Worm (Caenorhabditis elegans): ENCODE measurements around the gene pho-4.
A peak's percentile ranks its signal among the peaks of the same experiment; 100 is the strongest.

The pho-4 gene

DNA sequence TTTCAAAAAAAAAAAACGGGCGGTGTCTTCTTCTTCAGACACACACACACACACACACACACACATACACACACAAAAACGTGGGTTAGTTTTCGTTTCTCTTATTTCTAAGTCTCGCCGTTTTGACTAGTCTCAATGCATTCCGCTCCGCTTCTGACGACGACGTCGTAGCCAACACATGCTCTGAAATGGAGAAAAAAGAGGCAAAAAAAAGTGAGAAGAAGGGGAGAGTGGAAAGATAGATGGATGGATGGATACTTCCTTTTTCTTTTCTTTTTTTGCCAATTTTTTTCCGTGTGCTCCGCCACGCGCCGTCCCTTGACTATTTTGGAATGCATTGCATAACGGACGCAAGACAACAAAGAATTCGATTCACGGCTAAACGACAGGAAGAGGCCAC lies 38.5 kb upstream of the pho-4 start (continued):
- TF ChIP-seq spr-1 (tag; optimal IDR thresholded peaks at IDR 0.05) (no peak), lsy-2 (tag; optimal IDR thresholded peaks at IDR 0.05) (peak in 1 of 2 experiments; percentile 54), nhr-48 (tag; optimal IDR thresholded peaks at IDR 0.05) (no peak), nhr-41 (GFP tag; IDR thresholded peaks at IDR 0.05) (no peak), unc-130 (GFP tag; optimal IDR thresholded peaks at IDR 0.05) (no peak), rbr-2 (tag; optimal IDR thresholded peaks at IDR 0.05) (peak; percentile 51), hif-1 (tag; optimal IDR thresholded peaks at IDR 0.05) (peak in 1 of 2 experiments; percentile 39), saeg-2 (GFP tag; IDR thresholded peaks at IDR 0.05) (no peak), nhr-102 (tag; optimal IDR thresholded peaks at IDR 0.05) (no peak), pha-4 (GFP tag; IDR thresholded peaks at IDR 0.05) (no peak), pha-4 (tag; optimal IDR thresholded peaks at IDR 0.05) (no peak), dve-1 (tag; optimal IDR thresholded peaks at IDR 0.05; ENCODE audit: insufficient read depth) (no peak), egl-43 (GFP tag; IDR thresholded peaks at IDR 0.05) (no peak), F26F4.8 (GFP tag; conservative IDR thresholded peaks at IDR 0.05) (no peak), F44E2.7 (GFP tag; IDR thresholded peaks at IDR 0.05) (no peak), daf-16 (GFP tag; optimal IDR thresholded peaks at IDR 0.05) (no peak), daf-16 (tag; optimal IDR thresholded peaks at IDR 0.05) (no peak), D1046.2 (GFP tag; IDR thresholded peaks at IDR 0.05) (no peak), ztf-7 (tag; optimal IDR thresholded peaks at IDR 0.05) (no peak), hlh-11 (tag; optimal IDR thresholded peaks at IDR 0.05) (no peak), zfp-3 (GFP tag; conservative IDR thresholded peaks at IDR 0.05) (no peak), nhr-111 (GFP tag; optimal IDR thresholded peaks at IDR 0.05) (no peak), nhr-28 (tag; optimal IDR thresholded peaks at IDR 0.05) (no peak), daf-19 (GFP tag; conservative IDR thresholded peaks at IDR 0.05) (no peak), sdz-12 (GFP tag; optimal IDR thresholded peaks at IDR 0.05) (no peak), arid-1 (GFP tag; conservative IDR thresholded peaks at IDR 0.05) (no peak), nhr-42 (GFP tag; IDR thresholded peaks at IDR 0.05) (no peak), hlh-30 (tag; optimal IDR thresholded peaks at IDR 0.05; ENCODE audit: insufficient read depth) (peak; percentile 21), snpc-1.2 (GFP tag; IDR thresholded peaks at IDR 0.05) (no peak), set-16 (GFP tag; IDR thresholded peaks at IDR 0.05) (no peak), Y75B8A.6 (GFP tag; IDR thresholded peaks at IDR 0.05) (no peak), tag-97 (GFP tag; IDR thresholded peaks at IDR 0.05) (no peak), nhr-6 (tag; optimal IDR thresholded peaks at IDR 0.05) (no peak), fos-1 (tag; optimal IDR thresholded peaks at IDR 0.05) (no peak), zip-2 (tag; optimal IDR thresholded peaks at IDR 0.05) (no peak), mes-2 (tag; optimal IDR thresholded peaks at IDR 0.05; ENCODE audit: poor library complexity, severe bottlenecking) (no peak), ces-1 (GFP tag; optimal IDR thresholded peaks at IDR 0.05) (no peak), zip-11 (GFP tag; IDR thresholded peaks at IDR 0.05) (no peak), ceh-44 (GFP tag; IDR thresholded peaks at IDR 0.05) (no peak), R02D3.7 (tag; optimal IDR thresholded peaks at IDR 0.05) (no peak), php-3 (GFP tag; IDR thresholded peaks at IDR 0.05) (no peak), Y48G9A.11 (GFP tag; IDR thresholded peaks at IDR 0.05) (no peak), madf-5 (GFP tag; IDR thresholded peaks at IDR 0.05) (no peak), lin-29 (GFP tag; IDR thresholded peaks at IDR 0.05) (no peak), egl-27 (tag; optimal IDR thresholded peaks at IDR 0.05) (no peak), mep-1 (tag; optimal IDR thresholded peaks at IDR 0.05) (peak; percentile 34)
